Worm (Caenorhabditis elegans) whole organism, L3 larva: ENCODE data around the gene mig-21.

Experiments used
- R02D3.7 ChIP-seq: fragments of 150-350 bp; optimal IDR thresholded peaks from 2 replicates; lab custom pipeline; 2014; ENCODE audit warnings: missing biosample characterization, missing genetic modification characterization
- ZK546.5 ChIP-seq: sonication (generic microtip); optimal IDR thresholded peaks from 2 replicates; lab custom pipeline; 2017; ENCODE audit warnings: missing biosample characterization, missing genetic modification characterization
- aly-2 ChIP-seq: fragments of 150-350 bp; optimal IDR thresholded peaks from 2 replicates; lab custom pipeline; 2014; ENCODE audit warnings: missing biosample characterization, missing genetic modification characterization
- ama-1 ChIP-seq: fragments of 150-350 bp; optimal IDR thresholded peaks from 2 replicates; lab custom pipeline; 2018
- ceh-16 ChIP-seq: sonication (generic microtip); optimal IDR thresholded peaks from 2 replicates; lab custom pipeline; 2017; ENCODE audit warnings: missing biosample characterization, missing genetic modification characterization
- ceh-28 ChIP-seq: fragments of 150-350 bp; optimal IDR thresholded peaks from 2 replicates; lab custom pipeline; 2014; ENCODE audit warnings: missing biosample characterization, missing genetic modification reagents, missing genetic modification characterization
- ceh-82 ChIP-seq: fragments of 150-350 bp; optimal IDR thresholded peaks from 2 replicates; lab custom pipeline; 2014; ENCODE audit warnings: missing biosample characterization, missing genetic modification characterization
- ceh-9 ChIP-seq: sonication (generic microtip); optimal IDR thresholded peaks from 2 replicates; lab custom pipeline; 2018; ENCODE audit warnings: missing biosample characterization, missing genetic modification characterization
- daf-12 ChIP-seq: fragments of 150-350 bp; optimal IDR thresholded peaks from 2 replicates; lab custom pipeline; 2014; ENCODE audit warnings: missing biosample characterization, missing genetic modification reagents, missing genetic modification characterization
- egl-27 ChIP-seq: sonication (generic microtip); optimal IDR thresholded peaks from 4 replicates; lab custom pipeline; 2017; ENCODE audit warnings: missing biosample characterization, missing genetic modification reagents, missing genetic modification characterization
- egl-5 ChIP-seq: fragments of 150-350 bp; optimal IDR thresholded peaks from 2 replicates; lab custom pipeline; 2017; ENCODE audit warnings: missing biosample characterization, missing genetic modification reagents, missing genetic modification characterization, inconsistent platforms
- elt-1 ChIP-seq: fragments of 150-350 bp; optimal IDR thresholded peaks from 2 replicates; lab custom pipeline; 2014; ENCODE audit warnings: missing biosample characterization, missing genetic modification characterization
- elt-2 ChIP-seq: sonication (generic microtip); optimal IDR thresholded peaks from 2 replicates; lab custom pipeline; 2016; ENCODE audit warnings: missing genetic modification reagents, mild to moderate bottlenecking, missing genetic modification characterization, missing compliant biosample characterization
- elt-3 ChIP-seq, 3 experiments: fragments of 150-350 bp in 1 of 3; sonication (generic microtip) in 2 of 3; optimal IDR thresholded peaks; 2 replicates in 2 of 3; 4 replicates in 1 of 3; lab custom pipeline; 2014 to 2017; ENCODE audit warnings: missing biosample characterization in 3 of 3, missing genetic modification characterization in 3 of 3
- eor-1 ChIP-seq, 2 experiments: fragments of 150-350 bp; optimal IDR thresholded peaks; 2 replicates each; lab custom pipeline; 2014 to 2018; ENCODE audit warnings: missing biosample characterization in 2 of 2, missing genetic modification characterization in 2 of 2
- fkh-10 ChIP-seq: sonication (generic microtip); optimal IDR thresholded peaks from 2 replicates; lab custom pipeline; 2017; ENCODE audit warnings: missing biosample characterization, missing genetic modification reagents, missing genetic modification characterization
- fkh-2 ChIP-seq: fragments of 150-350 bp; optimal IDR thresholded peaks from 2 replicates; lab custom pipeline; 2014; ENCODE audit warnings: missing biosample characterization, missing genetic modification reagents, missing genetic modification characterization
- fos-1 ChIP-seq: fragments of 150-350 bp; optimal IDR thresholded peaks from 2 replicates; lab custom pipeline; 2014; ENCODE audit warnings: missing biosample characterization, missing genetic modification characterization
- hmg-11 ChIP-seq: sonication (generic microtip); optimal IDR thresholded peaks from 2 replicates; lab custom pipeline; 2016; ENCODE audit warnings: missing genetic modification characterization, missing compliant biosample characterization
- jun-1 ChIP-seq: fragments of 150-350 bp; optimal IDR thresholded peaks from 2 replicates; lab custom pipeline; 2014; ENCODE audit warnings: missing biosample characterization, missing genetic modification reagents, missing genetic modification characterization
- lin-15B ChIP-seq: fragments of 150-350 bp; optimal IDR thresholded peaks from 2 replicates; lab custom pipeline; 2014; ENCODE audit warnings: missing biosample characterization, missing genetic modification characterization
- lin-39 ChIP-seq: fragments of 150-350 bp; optimal IDR thresholded peaks from 2 replicates; lab custom pipeline; 2018; ENCODE audit warnings: missing biosample characterization, missing genetic modification reagents, missing genetic modification characterization
- lsy-12 ChIP-seq: sonication (generic microtip); optimal IDR thresholded peaks from 2 replicates; lab custom pipeline; 2016; ENCODE audit warnings: mild to moderate bottlenecking, missing genetic modification characterization, missing compliant biosample characterization
- mdl-1 ChIP-seq: fragments of 150-350 bp; optimal IDR thresholded peaks from 2 replicates; lab custom pipeline; 2014; ENCODE audit warnings: missing biosample characterization, missing genetic modification characterization
- mml-1 ChIP-seq: fragments of 150-350 bp; sonication (generic microtip); optimal IDR thresholded peaks from 3 replicates; lab custom pipeline; 2014; ENCODE audit warnings: missing biosample characterization, missing genetic modification characterization
- nfya-1 ChIP-seq: sonication (generic microtip); optimal IDR thresholded peaks from 2 replicates; lab custom pipeline; 2017; ENCODE audit warnings: missing genetic modification characterization, mild to moderate bottlenecking, missing compliant biosample characterization, antibody characterized with exemption, moderate library complexity; ENCODE audit not compliant: insufficient read depth
- nhr-11 ChIP-seq: fragments of 150-350 bp; optimal IDR thresholded peaks from 2 replicates; lab custom pipeline; 2014; ENCODE audit warnings: missing biosample characterization, missing genetic modification characterization
- nhr-12 ChIP-seq: fragments of 150-350 bp; optimal IDR thresholded peaks from 2 replicates; lab custom pipeline; 2014; ENCODE audit warnings: missing biosample characterization, missing genetic modification characterization
- nhr-23 ChIP-seq: fragments of 150-350 bp; optimal IDR thresholded peaks from 2 replicates; lab custom pipeline; 2014; ENCODE audit warnings: missing biosample characterization, missing genetic modification reagents, missing genetic modification characterization
- nhr-237 ChIP-seq: fragments of 150-350 bp; optimal IDR thresholded peaks from 2 replicates; lab custom pipeline; 2014; ENCODE audit warnings: missing biosample characterization, missing genetic modification characterization
- nhr-25 ChIP-seq: sonication (generic microtip); optimal IDR thresholded peaks from 2 replicates; lab custom pipeline; 2017; ENCODE audit warnings: missing biosample characterization, missing genetic modification characterization
- nhr-28 ChIP-seq: fragments of 150-350 bp; optimal IDR thresholded peaks from 2 replicates; lab custom pipeline; 2014; ENCODE audit warnings: missing biosample characterization, missing genetic modification characterization
- nhr-43 ChIP-seq: sonication (generic microtip); optimal IDR thresholded peaks from 2 replicates; lab custom pipeline; 2016; ENCODE audit warnings: mild to moderate bottlenecking, missing genetic modification characterization, missing compliant biosample characterization; ENCODE audit not compliant: poor library complexity, severe bottlenecking
- nhr-67 ChIP-seq: fragments of 150-350 bp; optimal IDR thresholded peaks from 2 replicates; lab custom pipeline; 2014; ENCODE audit warnings: missing biosample characterization, missing genetic modification characterization
- nhr-76 ChIP-seq: fragments of 150-350 bp; sonication (generic microtip); optimal IDR thresholded peaks from 5 replicates; lab custom pipeline; 2014; ENCODE audit warnings: missing biosample characterization, missing genetic modification characterization
- nhr-77 ChIP-seq: fragments of 150-350 bp; optimal IDR thresholded peaks from 2 replicates; lab custom pipeline; 2014; ENCODE audit warnings: missing biosample characterization, missing genetic modification characterization
- pha-4 ChIP-seq: fragments of 150-350 bp; optimal IDR thresholded peaks from 2 replicates; lab custom pipeline; 2014; ENCODE audit warnings: missing biosample characterization, missing genetic modification reagents, missing genetic modification characterization
- pqm-1 ChIP-seq: fragments of 150-350 bp; optimal IDR thresholded peaks from 2 replicates; lab custom pipeline; 2017; ENCODE audit warnings: missing biosample characterization, missing genetic modification characterization, inconsistent platforms
- sea-2 ChIP-seq: fragments of 150-350 bp; sonication (generic microtip); optimal IDR thresholded peaks from 4 replicates; lab custom pipeline; 2014; ENCODE audit warnings: missing biosample characterization, missing genetic modification reagents, missing genetic modification characterization
- skn-1 ChIP-seq: fragments of 150-350 bp; optimal IDR thresholded peaks from 2 replicates; lab custom pipeline; 2014; ENCODE audit warnings: missing biosample characterization, missing genetic modification characterization
- snpc-4 ChIP-seq: fragments of 150-350 bp; optimal IDR thresholded peaks from 2 replicates; lab custom pipeline; 2014; ENCODE audit warnings: missing biosample characterization, missing genetic modification characterization
- tbx-2 ChIP-seq: sonication (generic microtip); optimal IDR thresholded peaks from 2 replicates; lab custom pipeline; 2016; ENCODE audit warnings: mild to moderate bottlenecking, missing genetic modification characterization, missing compliant biosample characterization
- unc-39 ChIP-seq: sonication (generic microtip); optimal IDR thresholded peaks from 4 replicates; lab custom pipeline; 2017; ENCODE audit warnings: missing biosample characterization, missing genetic modification characterization
- unc-62 ChIP-seq: fragments of 150-350 bp; sonication (generic microtip); optimal IDR thresholded peaks from 4 replicates; lab custom pipeline; 2014; ENCODE audit warnings: missing biosample characterization, missing genetic modification reagents, missing genetic modification characterization
- zag-1 ChIP-seq: fragments of 150-350 bp; optimal IDR thresholded peaks from 2 replicates; lab custom pipeline; 2014; ENCODE audit warnings: missing biosample characterization, missing genetic modification characterization
- ztf-11 ChIP-seq: fragments of 150-350 bp; optimal IDR thresholded peaks from 2 replicates; lab custom pipeline; 2014; ENCODE audit warnings: missing biosample characterization, missing genetic modification characterization
- ztf-4 ChIP-seq: fragments of 150-350 bp; optimal IDR thresholded peaks from 2 replicates; lab custom pipeline; 2014; ENCODE audit warnings: missing biosample characterization, missing genetic modification characterization

Gene mig-21

DNA sequence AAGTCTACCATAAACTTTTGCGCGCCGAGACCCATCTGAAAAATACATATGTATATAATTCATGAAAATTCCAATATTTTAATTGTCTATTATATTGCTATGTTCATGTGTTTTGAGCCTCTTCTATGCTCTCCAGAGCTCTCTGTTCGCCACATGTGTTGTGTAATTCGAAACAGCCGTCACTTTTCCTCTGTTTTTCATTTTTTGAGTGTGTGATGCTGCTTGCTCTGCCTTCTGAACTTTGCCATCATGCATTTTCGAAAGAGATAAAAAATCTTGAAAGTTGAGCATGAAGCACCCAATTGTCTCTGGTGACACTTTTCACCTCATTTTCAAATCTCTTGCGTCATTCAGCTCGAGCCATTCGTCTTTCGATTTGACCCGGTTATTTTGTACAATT lies 5.9 kb downstream of the mig-21 start:
- no peak for TF ChIP-seq nhr-77 (tag; lab: Kevin White, UChicago)
- TF ChIP-seq egl-5 (tag; lab: Kevin White, UChicago): peak; percentile 49
- TF ChIP-seq, all 47 proteins: peak for 1

DNA sequence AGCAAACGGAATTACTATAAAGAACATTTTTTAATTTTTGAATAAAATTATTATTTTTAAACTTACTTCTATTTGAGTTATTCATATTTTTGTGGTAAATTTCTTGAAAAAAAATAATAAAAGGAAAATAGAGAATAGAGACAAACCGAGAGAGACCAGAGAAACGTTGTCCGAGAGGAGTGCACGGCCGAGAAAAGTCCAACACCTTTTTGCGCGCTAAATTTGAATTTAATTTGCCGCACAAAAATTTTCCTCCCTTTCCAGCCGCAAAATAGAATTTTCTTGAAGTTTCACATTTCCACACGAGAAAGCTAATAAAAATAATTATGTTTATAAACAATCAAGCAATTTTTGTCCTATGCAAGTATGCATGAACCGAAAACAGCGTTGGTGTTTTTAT lies 6.4 kb downstream of the mig-21 start, which contains the start of the genes F01F1.11 and F01F1.3:
Gene F01F1.11, minus strand, starts transcription at position 118 of the 400 bp plus-strand sequence.
Gene F01F1.3, plus strand, starts transcription at position 179 of the 400 bp plus-strand sequence.
- TF ChIP-seq R02D3.7 (tag; lab: Kevin White, UChicago) (peak; percentile 67), egl-27 (tag; lab: Kevin White, UChicago) (no peak), ceh-28 (tag; lab: Kevin White, UChicago) (peak; percentile 22), nhr-28 (no peak), nfya-1 (tag; lab: Kevin White, UChicago) (peak; percentile 80), nhr-11 (tag; lab: Kevin White, UChicago) (no peak), tbx-2 (tag; lab: Kevin White, UChicago) (no peak), aly-2 (tag; lab: Kevin White, UChicago) (no peak), ceh-16 (no peak), jun-1 (tag; lab: Kevin White, UChicago) (peak; percentile 3), eor-1 (tag; optimal IDR thresholded peaks at IDR 0.05; lab: Kevin White, UChicago) (no peak), ceh-82 (tag; lab: Kevin White, UChicago) (no peak), nhr-12 (tag; lab: Kevin White, UChicago) (no peak), nhr-76 (tag; lab: Kevin White, UChicago) (no peak), zag-1 (tag; lab: Kevin White, UChicago) (no peak), nhr-25 (tag; lab: Kevin White, UChicago) (peak; percentile 62), egl-5 (tag; lab: Kevin White, UChicago) (no peak), lin-15B (tag; lab: Kevin White, UChicago) (peak; percentile 69), nhr-23 (tag; lab: Kevin White, UChicago) (peak; percentile 84), lsy-12 (tag; lab: Kevin White, UChicago) (peak; percentile 73), ceh-9 (tag; lab: Kevin White, UChicago) (no peak), ZK546.5 (tag; lab: Kevin White, UChicago) (no peak), nhr-67 (tag; lab: Kevin White, UChicago) (no peak), snpc-4 (tag; lab: Kevin White, UChicago) (peak; percentile 32), lin-39 (tag; lab: Kevin White, UChicago) (peak; percentile 26), hmg-11 (peak; percentile 3), mml-1 (no peak), daf-12 (no peak), fkh-10 (GFP tag; lab: Kevin White, UChicago) (no peak), sea-2 (no peak), fos-1 (tag; lab: Kevin White, UChicago) (no peak), ztf-11 (no peak), fkh-2 (tag; lab: Kevin White, UChicago) (no peak), pha-4 (tag; lab: Kevin White, UChicago) (peak; percentile 91), pqm-1 (tag; lab: Kevin White, UChicago) (peak; percentile 28), elt-2 (tag; lab: Kevin White, UChicago) (peak; percentile 13), ama-1 (lab: Kevin White, UChicago) (no peak), unc-39 (tag; lab: Kevin White, UChicago) (no peak), mdl-1 (tag; lab: Kevin White, UChicago) (no peak), elt-3 (tag; optimal IDR thresholded peaks at IDR 0.05; lab: Kevin White, UChicago) (no peak), skn-1 (tag; lab: Kevin White, UChicago) (no peak), nhr-77 (tag; lab: Kevin White, UChicago) (no peak), nhr-237 (no peak), nhr-43 (tag; lab: Kevin White, UChicago) (peak; percentile 85), unc-62 (no peak), elt-1 (tag; lab: Kevin White, UChicago) (no peak), ztf-4 (no peak)
- TF ChIP-seq, all 47 proteins: peak for 15
